Fruit fly (Drosophila melanogaster) whole organism, embryonic: Measurements from ENCODE around the gene Dh44.
A peak's percentile ranks its signal among the peaks of the same experiment; 100 is the strongest.

Source experiments
- Antp ChIP-seq: fragments of 200-800 bp; sonication (Bioruptor generic); optimal IDR thresholded peaks from 3 replicates; lab custom pipeline; 2016; ENCODE audit warnings: missing biosample characterization, missing genetic modification characterization
- Atf6 ChIP-seq: fragments of 200-800 bp; sonication (Bioruptor generic); IDR thresholded peaks from 2 replicates; pipeline ENCODE4 v1.3.6; 2022; ENCODE audit warnings: missing biosample characterization, missing genetic modification characterization
- Awh ChIP-seq: fragments of 200-800 bp; sonication (Bioruptor generic); IDR thresholded peaks from 2 replicates; pipeline ENCODE4, ENCODE4 v1.3.6; 2022; ENCODE audit warnings: missing biosample characterization, missing genetic modification characterization
- CG11456 ChIP-seq: fragments of 200-800 bp; sonication (Bioruptor generic); IDR thresholded peaks from 3 replicates; pipeline ENCODE4 v1.3.6; 2022; ENCODE audit warnings: missing biosample characterization, missing genetic modification characterization
- CG12219 ChIP-seq: fragments of 200-800 bp; sonication (Bioruptor generic); optimal IDR thresholded peaks from 3 replicates; lab custom pipeline; 2018; ENCODE audit warnings: missing biosample characterization, mild to moderate bottlenecking, missing genetic modification characterization
- CG13624 ChIP-seq: fragments of 200-800 bp; sonication (Bioruptor generic); optimal IDR thresholded peaks from 2 replicates; lab custom pipeline; 2016; ENCODE audit warnings: missing biosample characterization, missing genetic modification characterization
- CG13775 ChIP-seq: fragments of 200-800 bp; sonication (Bioruptor generic); optimal IDR thresholded peaks from 3 replicates; lab custom pipeline; 2017; ENCODE audit warnings: missing biosample characterization, mild to moderate bottlenecking, missing genetic modification characterization
- CG14050 ChIP-seq: fragments of 200-800 bp; sonication (Bioruptor generic); IDR thresholded peaks from 3 replicates; pipeline ENCODE4 v1.3.6; 2022; ENCODE audit warnings: missing biosample characterization, missing genetic modification characterization
- CG1602 ChIP-seq: fragments of 200-800 bp; sonication (Bioruptor generic); optimal IDR thresholded peaks from 3 replicates; lab custom pipeline; 2016; ENCODE audit warnings: missing biosample characterization, missing genetic modification characterization
- CG17328 ChIP-seq: fragments of 200-800 bp; sonication (Bioruptor generic); IDR thresholded peaks from 2 replicates; pipeline ENCODE4 v1.3.6; 2022; ENCODE audit warnings: missing biosample characterization, missing genetic modification characterization
- CG17912 ChIP-seq: fragments of 200-800 bp; sonication (Bioruptor generic); optimal IDR thresholded peaks from 2 replicates; lab custom pipeline; 2018; ENCODE audit warnings: missing biosample characterization, mild to moderate bottlenecking, missing genetic modification characterization
- CG18011 ChIP-seq: fragments of 200-800 bp; sonication (Bioruptor generic); optimal IDR thresholded peaks from 2 replicates; lab custom pipeline; 2017; ENCODE audit warnings: missing biosample characterization, missing genetic modification characterization, mild to moderate bottlenecking, moderate library complexity, missing genotype
- CG2120 ChIP-seq: fragments of 200-800 bp; sonication (Bioruptor generic); optimal IDR thresholded peaks from 3 replicates; lab custom pipeline; 2016; ENCODE audit warnings: missing biosample characterization, missing genetic modification characterization
- CG2129 ChIP-seq: fragments of 200-800 bp; sonication (Bioruptor generic); IDR thresholded peaks from 2 replicates; pipeline ENCODE4 v1.3.6; 2022; ENCODE audit warnings: missing biosample characterization, missing genetic modification characterization; ENCODE audit not compliant: partially characterized antibody
- CG2712 ChIP-seq: fragments of 200-800 bp; optimal IDR thresholded peaks from 3 replicates; lab custom pipeline; 2019; ENCODE audit warnings: missing biosample characterization, mild to moderate bottlenecking, missing genetic modification characterization, moderate library complexity
- CG31224 ChIP-seq: fragments of 200-800 bp; sonication (Bioruptor generic); IDR thresholded peaks from 2 replicates; pipeline ENCODE4 v1.3.6; 2022; ENCODE audit warnings: missing biosample characterization, missing genetic modification characterization
- CG31441 ChIP-seq: fragments of 200-800 bp; sonication (Bioruptor generic); IDR thresholded peaks from 2 replicates; pipeline ENCODE4 v1.3.6; 2022; ENCODE audit warnings: missing biosample characterization, missing genetic modification characterization
- CG32772 ChIP-seq: fragments of 200-800 bp; sonication (Bioruptor generic); IDR thresholded peaks from 2 replicates; pipeline ENCODE4 v1.3.6; 2022; ENCODE audit warnings: missing biosample characterization, missing genetic modification characterization
- CG3838 ChIP-seq: fragments of 200-800 bp; sonication (Bioruptor generic); optimal IDR thresholded peaks from 3 replicates; lab custom pipeline; 2016; ENCODE audit warnings: missing biosample characterization, missing genetic modification characterization
- CG3995 ChIP-seq: fragments of 200-800 bp; sonication (Bioruptor generic); optimal IDR thresholded peaks from 3 replicates; lab custom pipeline; 2016; ENCODE audit warnings: missing biosample characterization, missing genetic modification characterization
- CG6175 ChIP-seq: fragments of 200-800 bp; sonication (Bioruptor generic); IDR thresholded peaks from 3 replicates; pipeline ENCODE4 v1.3.6; 2022; ENCODE audit warnings: missing biosample characterization, missing genetic modification characterization
- CG6654 ChIP-seq: fragments of 200-800 bp; sonication (Bioruptor generic); optimal IDR thresholded peaks from 2 replicates; lab custom pipeline; 2017; ENCODE audit warnings: missing biosample characterization, mild to moderate bottlenecking, missing genetic modification characterization
- CG7271 ChIP-seq: fragments of 200-800 bp; sonication (Bioruptor generic); optimal IDR thresholded peaks from 2 replicates; lab custom pipeline; 2018; ENCODE audit warnings: missing biosample characterization, mild to moderate bottlenecking, missing genetic modification characterization, moderate library complexity
- CG8290 ChIP-seq, 3 experiments: fragments of 200-800 bp; sonication (Bioruptor generic); optimal IDR thresholded peaks; 2 replicates each; lab custom pipeline; 2016 to 2019; ENCODE audit warnings: missing biosample characterization in 3 of 3, missing genetic modification characterization in 3 of 3, mild to moderate bottlenecking in 2 of 3, moderate library complexity in 1 of 3
- CG8924 ChIP-seq: fragments of 200-800 bp; optimal IDR thresholded peaks from 3 replicates; lab custom pipeline; 2019; ENCODE audit warnings: missing biosample characterization, mild to moderate bottlenecking, missing genetic modification characterization, moderate library complexity
- CG9797 ChIP-seq: fragments of 200-800 bp; sonication (Bioruptor generic); optimal IDR thresholded peaks from 3 replicates; lab custom pipeline; 2018; ENCODE audit warnings: missing biosample characterization, mild to moderate bottlenecking, missing genetic modification characterization
- E2f1 ChIP-seq: fragments of 200-800 bp; sonication (Bioruptor generic); IDR thresholded peaks from 2 replicates; pipeline ENCODE4 v1.3.6; 2022; ENCODE audit warnings: missing biosample characterization, missing genetic modification characterization
- Gug ChIP-seq: fragments of 200-800 bp; sonication (Bioruptor generic); IDR thresholded peaks from 4 replicates; pipeline ENCODE4 v1.3.6; 2022; ENCODE audit warnings: missing biosample characterization, missing genetic modification characterization
- H2.0 ChIP-seq: fragments of 200-800 bp; sonication (Bioruptor generic); IDR thresholded peaks from 2 replicates; pipeline ENCODE4 v1.3.6; 2022; ENCODE audit warnings: missing biosample characterization, missing genetic modification characterization
- Hand ChIP-seq: fragments of 200-800 bp; sonication (Bioruptor generic); optimal IDR thresholded peaks from 2 replicates; lab custom pipeline; 2017; ENCODE audit warnings: mild to moderate bottlenecking, missing biosample characterization, missing genetic modification reagents, missing genetic modification characterization
- Hr51 ChIP-seq, 2 experiments: fragments of 200-800 bp; sonication (Bioruptor generic); optimal IDR thresholded peaks; 2 replicates in 1 of 2; 3 replicates in 1 of 2; lab custom pipeline; 2016 to 2018; ENCODE audit warnings: missing biosample characterization in 2 of 2, missing genetic modification characterization in 2 of 2, mild to moderate bottlenecking in 1 of 2, moderate library complexity in 1 of 2
- Hr78 ChIP-seq, 2 experiments: fragments of 200-800 bp in 1 of 2; fragments of >200 bp in 1 of 2; sonication (Bioruptor generic) in 1 of 2; optimal IDR thresholded peaks; 2 replicates each; lab custom pipeline; 2017 to 2019; ENCODE audit warnings: missing biosample characterization in 2 of 2, missing genetic modification characterization in 2 of 2, mild to moderate bottlenecking in 1 of 2, moderate library complexity in 1 of 2
- MTF-1 ChIP-seq: fragments of 200-800 bp; sonication (Bioruptor generic); optimal IDR thresholded peaks from 2 replicates; lab custom pipeline; 2018; ENCODE audit warnings: missing biosample characterization, mild to moderate bottlenecking, missing genetic modification characterization, borderline replicate concordance
- Nf-YC ChIP-seq: fragments of 200-800 bp; optimal IDR thresholded peaks from 3 replicates; lab custom pipeline; 2019; ENCODE audit warnings: missing biosample characterization, mild to moderate bottlenecking, missing genetic modification characterization, moderate library complexity
- NfI ChIP-seq: fragments of 200-800 bp; sonication (Bioruptor generic); optimal IDR thresholded peaks from 3 replicates; lab custom pipeline; 2018; ENCODE audit warnings: missing biosample characterization, mild to moderate bottlenecking, missing genetic modification characterization, moderate library complexity
- ara ChIP-seq: fragments of 200-800 bp; sonication (Bioruptor generic); IDR thresholded peaks from 2 replicates; pipeline ENCODE4 v1.3.6; 2022; ENCODE audit warnings: missing biosample characterization, missing genetic modification characterization
- ci ChIP-seq: fragments of 200-800 bp; sonication (Bioruptor generic); IDR thresholded peaks from 3 replicates; pipeline ENCODE4 v1.3.6; 2022; ENCODE audit warnings: missing biosample characterization, missing genetic modification characterization
- crc ChIP-seq: fragments of 200-800 bp; sonication (Bioruptor generic); optimal IDR thresholded peaks from 2 replicates; lab custom pipeline; 2016; ENCODE audit warnings: missing biosample characterization, missing genetic modification characterization
- dati ChIP-seq: fragments of 200-800 bp; sonication (Bioruptor generic); IDR thresholded peaks from 2 replicates; pipeline ENCODE4 v1.3.6; 2022; ENCODE audit warnings: missing biosample characterization, missing genetic modification characterization
- gcm2 ChIP-seq: fragments of 200-800 bp; sonication (Bioruptor generic); optimal IDR thresholded peaks from 2 replicates; lab custom pipeline; 2016; ENCODE audit warnings: missing biosample characterization, missing genetic modification characterization
- grau ChIP-seq: fragments of 200-800 bp; optimal IDR thresholded peaks from 3 replicates; lab custom pipeline; 2019; ENCODE audit warnings: missing biosample characterization, mild to moderate bottlenecking, missing genetic modification characterization, moderate library complexity
- inv ChIP-seq: fragments of 200-800 bp; sonication (Bioruptor generic); IDR thresholded peaks from 2 replicates; pipeline ENCODE4 v1.3.6; 2022; ENCODE audit warnings: missing biosample characterization, missing genetic modification characterization; ENCODE audit not compliant: partially characterized antibody
- kah ChIP-seq: fragments of 200-800 bp; sonication (Bioruptor generic); optimal IDR thresholded peaks from 2 replicates; lab custom pipeline; 2018; ENCODE audit warnings: missing biosample characterization, mild to moderate bottlenecking, missing genetic modification characterization
- mld ChIP-seq: fragments of 200-800 bp; sonication (Bioruptor generic); IDR thresholded peaks from 3 replicates; pipeline ENCODE4 v1.3.6; 2022; ENCODE audit warnings: missing biosample characterization, missing genetic modification characterization; ENCODE audit not compliant: partially characterized antibody
- scrt ChIP-seq: fragments of 200-800 bp; sonication (Bioruptor generic); optimal IDR thresholded peaks from 2 replicates; lab custom pipeline; 2018; ENCODE audit warnings: missing biosample characterization, mild to moderate bottlenecking, missing genetic modification characterization, moderate library complexity
- sim ChIP-seq: fragments of 200-800 bp; sonication (Bioruptor generic); IDR thresholded peaks from 2 replicates; pipeline ENCODE4 v1.3.6; 2022; ENCODE audit warnings: missing biosample characterization, missing genetic modification characterization
- sisA ChIP-seq: fragments of 200-800 bp; sonication (Bioruptor generic); IDR thresholded peaks from 2 replicates; pipeline ENCODE4 v1.3.6; 2022; ENCODE audit warnings: missing biosample characterization, missing genetic modification characterization
- sug ChIP-seq: fragments of 200-800 bp; optimal IDR thresholded peaks from 2 replicates; lab custom pipeline; 2019; ENCODE audit warnings: missing biosample characterization, mild to moderate bottlenecking, missing genetic modification characterization, moderate library complexity
- tll ChIP-seq, 2 experiments: fragments of 200-800 bp in 1 of 2; fragments of >200 bp in 1 of 2; sonication (Bioruptor generic) in 1 of 2; optimal IDR thresholded peaks; 2 replicates each; lab custom pipeline; 2017 to 2019; ENCODE audit warnings: missing biosample characterization in 2 of 2, missing genetic modification characterization in 2 of 2, mild to moderate bottlenecking in 1 of 2, moderate library complexity in 1 of 2
- wdn ChIP-seq: fragments of 200-800 bp; sonication (Bioruptor generic); IDR thresholded peaks from 2 replicates; pipeline ENCODE4 v1.3.6; 2022; ENCODE audit warnings: missing biosample characterization, missing genetic modification characterization
- z ChIP-seq: fragments of 200-800 bp; sonication (Bioruptor generic); IDR thresholded peaks from 3 replicates; pipeline ENCODE4 v1.3.6; 2022; ENCODE audit warnings: missing biosample characterization, missing genetic modification characterization

Gene Dh44

dm6 chr3R:9600558-9600959, 37.4 kb upstream of the Dh44 start (continued):
- TF ChIP-seq CG32772 (GFP tag; lab: Robert Waterston, UW) (no peak), H2.0 (GFP tag; lab: Robert Waterston, UW) (no peak), tll (GFP tag; optimal IDR thresholded peaks at IDR 0.05; lab: Kevin White, UChicago) (no peak), Gug (GFP tag; lab: Robert Waterston, UW) (no peak), CG9797 (GFP tag; lab: Kevin White, UChicago) (no peak), inv (GFP tag; lab: Robert Waterston, UW) (no peak), wdn (GFP tag; lab: Robert Waterston, UW) (0 out of 2 replicates have a peak, but pooled peaks have one; percentile 34), gcm2 (GFP tag; lab: Kevin White, UChicago) (no peak), CG3838 (GFP tag; lab: Kevin White, UChicago) (no peak), grau (tag; lab: Kevin White, UChicago) (peak; percentile 63), Nf-YC (no peak), z (no peak), dati (no peak), CG8924 (tag; lab: Kevin White, UChicago) (peak; percentile 54), Hr78 (GFP tag; optimal IDR thresholded peaks at IDR 0.05; lab: Kevin White, UChicago) (no peak), CG17328 (GFP tag; lab: Robert Waterston, UW) (no peak), MTF-1 (GFP tag; lab: Kevin White, UChicago) (no peak), Antp (GFP tag; lab: Kevin White, UChicago) (no peak), CG6654 (GFP tag; lab: Kevin White, UChicago) (no peak), sug (tag; lab: Kevin White, UChicago) (peak; percentile 57), CG31224 (GFP tag; lab: Robert Waterston, UW) (0 out of 2 replicates have a peak, but pooled peaks have one; percentile 43), Hand (GFP tag; lab: Kevin White, UChicago) (peak; percentile 57), CG11456 (GFP tag; lab: Robert Waterston, UW) (no peak; the same call in 2 of the 3 replicates), CG8290 (GFP tag; optimal IDR thresholded peaks at IDR 0.05; lab: Kevin White, UChicago) (no peak), CG8290 (tag; optimal IDR thresholded peaks at IDR 0.05; lab: Kevin White, UChicago) (peak in 1 of 2 experiments; percentile 0), CG18011 (GFP tag; lab: Kevin White, UChicago) (peak; percentile 14), CG3995 (GFP tag; lab: Kevin White, UChicago) (no peak), CG12219 (GFP tag; lab: Kevin White, UChicago) (no peak), sim (GFP tag; lab: Robert Waterston, UW) (no peak), scrt (GFP tag; lab: Kevin White, UChicago) (peak; percentile 49), CG17912 (GFP tag; lab: Kevin White, UChicago) (no peak), CG13624 (GFP tag; lab: Kevin White, UChicago) (peak; percentile 33), Awh (GFP tag; lab: Robert Waterston, UW) (no peak), CG31441 (GFP tag; lab: Robert Waterston, UW) (peak; percentile 50), CG1602 (no peak), CG13775 (GFP tag; lab: Kevin White, UChicago) (peak; percentile 55), Hr51 (GFP tag; optimal IDR thresholded peaks at IDR 0.05; lab: Kevin White, UChicago) (peak in 1 of 2 experiments; percentile 9), NfI (GFP tag; lab: Kevin White, UChicago) (peak; percentile 2), CG2120 (GFP tag; lab: Kevin White, UChicago) (peak; percentile 63), mld (GFP tag; lab: Robert Waterston, UW) (no peak), ci (GFP tag; lab: Robert Waterston, UW) (no peak), CG2712 (peak; percentile 45), CG2129 (GFP tag; lab: Robert Waterston, UW) (no peak), CG14050 (GFP tag; lab: Robert Waterston, UW) (no peak), CG7271 (tag; lab: Kevin White, UChicago) (no peak), CG6175 (no peak), sisA (no peak), ara (GFP tag; lab: Robert Waterston, UW) (no peak), crc (GFP tag; lab: Kevin White, UChicago) (no peak), Atf6 (peak; percentile 40; the same call in 1 of the 2 replicates), E2f1 (GFP tag; lab: Robert Waterston, UW) (no peak), kah (no peak)
